Worm (Caenorhabditis elegans): ENCODE data around the gene mrpl-18.

DNA sequence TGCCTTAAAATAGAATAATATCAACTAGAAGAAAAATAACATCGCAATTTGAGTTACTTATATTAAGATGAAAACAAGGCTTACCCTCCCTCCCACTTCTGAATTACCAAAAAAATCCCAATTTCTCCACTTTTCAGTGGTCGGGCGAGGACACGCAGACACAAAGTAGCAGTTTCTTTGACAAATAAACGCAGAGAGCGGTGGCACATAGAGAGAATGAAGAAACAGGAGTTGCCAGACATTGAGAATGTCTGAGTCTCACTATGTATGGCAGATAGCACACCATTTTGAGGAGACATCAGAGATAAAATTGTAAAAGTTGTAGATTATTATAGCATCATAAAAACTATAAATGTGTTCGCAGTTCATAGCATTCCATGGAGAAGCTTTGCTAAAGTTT, 19.6 kb upstream of the mrpl-18 start:
- TF ChIP-seq nhr-71 (tag; optimal IDR thresholded peaks at IDR 0.05) (peak; percentile 80), fkh-10 (GFP tag; optimal IDR thresholded peaks at IDR 0.05) (no peak), efl-1 (optimal IDR thresholded peaks at IDR 0.05) (peak; percentile 77 to 95), efl-1 (GFP tag; optimal IDR thresholded peaks at IDR 0.05 in 1 of 2) (peak; percentile 22 to 73), nhr-237 (tag; optimal IDR thresholded peaks at IDR 0.05) (peak; percentile 52), tbx-2 (tag; optimal IDR thresholded peaks at IDR 0.05) (peak; percentile 50), rnt-1 (tag; optimal IDR thresholded peaks at IDR 0.05) (peak; percentile 71), skn-1 (tag; optimal IDR thresholded peaks at IDR 0.05) (peak; percentile 52), ztf-11 (tag; optimal IDR thresholded peaks at IDR 0.05) (no peak), irx-1 (tag; optimal IDR thresholded peaks at IDR 0.05) (peak; percentile 16), ama-1 (optimal IDR thresholded peaks at IDR 0.05) (peak; percentile 10)

Data from whole organism, L1 larva.